Fruit fly (Drosophila melanogaster) whole organism, prepupa: Measurements from ENCODE around the gene CG17855.

Experiments
- Blimp-1 ChIP-seq: fragments of 200-800 bp; sonication (Bioruptor generic); optimal IDR thresholded peaks from 3 replicates; lab custom pipeline; 2017; ENCODE audit warnings: missing biosample characterization, missing genetic modification characterization, mild to moderate bottlenecking, moderate library complexity, missing genetic modification reagents
- CG10631 ChIP-seq: fragments of 200-800 bp; sonication (Bioruptor generic); optimal IDR thresholded peaks from 2 replicates; lab custom pipeline; 2016; ENCODE audit warnings: missing biosample characterization, missing genetic modification characterization
- CG10669 ChIP-seq: fragments of 200-800 bp; sonication (Bioruptor generic); optimal IDR thresholded peaks from 3 replicates; lab custom pipeline; 2018; ENCODE audit warnings: missing biosample characterization, mild to moderate bottlenecking, missing genetic modification characterization, moderate library complexity
- CG11762 ChIP-seq: fragments of 200-800 bp; sonication (Bioruptor generic); optimal IDR thresholded peaks from 3 replicates; lab custom pipeline; 2016; ENCODE audit warnings: missing biosample characterization, missing genetic modification characterization; ENCODE audit not compliant: insufficient read depth
- CG15336 ChIP-seq: fragments of 200-800 bp; sonication (Bioruptor generic); IDR thresholded peaks from 2 replicates; pipeline ENCODE4 v1.3.6; 2022; ENCODE audit warnings: missing biosample characterization, missing genetic modification characterization
- CG1621 ChIP-seq: fragments of 200-800 bp; sonication (Bioruptor generic); optimal IDR thresholded peaks from 3 replicates; lab custom pipeline; 2018; ENCODE audit warnings: missing biosample characterization, mild to moderate bottlenecking, missing genetic modification characterization
- CG16779 ChIP-seq: fragments of 200-800 bp; sonication (Bioruptor generic); optimal IDR thresholded peaks from 3 replicates; lab custom pipeline; 2017; ENCODE audit warnings: missing biosample characterization, mild to moderate bottlenecking, missing genetic modification characterization
- CG3032 ChIP-seq: fragments of 200-800 bp; optimal IDR thresholded peaks from 2 replicates; lab custom pipeline; 2019; ENCODE audit warnings: missing biosample characterization, mild to moderate bottlenecking, missing genetic modification characterization, moderate library complexity
- CG31627 ChIP-seq: fragments of 200-800 bp; sonication (Bioruptor generic); optimal IDR thresholded peaks from 3 replicates; lab custom pipeline; 2016; ENCODE audit warnings: missing biosample characterization, missing genetic modification characterization
- CG32006 ChIP-seq: fragments of 200-800 bp; sonication (Bioruptor generic); optimal IDR thresholded peaks from 3 replicates; lab custom pipeline; 2017; ENCODE audit warnings: missing biosample characterization, mild to moderate bottlenecking, missing genetic modification characterization
- CG3919 ChIP-seq: fragments of 200-800 bp; sonication (Bioruptor generic); optimal IDR thresholded peaks from 3 replicates; lab custom pipeline; 2016; ENCODE audit warnings: missing biosample characterization, missing genetic modification characterization
- CG6808 ChIP-seq: fragments of 200-800 bp; sonication (Bioruptor generic); optimal IDR thresholded peaks from 3 replicates; lab custom pipeline; 2017; ENCODE audit warnings: missing biosample characterization, missing genetic modification characterization, mild to moderate bottlenecking, moderate library complexity, missing genetic modification reagents
- CG6854 ChIP-seq: fragments of 200-800 bp; sonication (Bioruptor generic); optimal IDR thresholded peaks from 2 replicates; lab custom pipeline; 2017; ENCODE audit warnings: missing biosample characterization, mild to moderate bottlenecking, missing genetic modification characterization
- CG7368 ChIP-seq: fragments of 200-800 bp; sonication (Bioruptor generic); optimal IDR thresholded peaks from 3 replicates; lab custom pipeline; 2016; ENCODE audit warnings: missing biosample characterization, missing genetic modification characterization
- CG8319 ChIP-seq: fragments of 200-800 bp; sonication (Bioruptor generic); optimal IDR thresholded peaks from 3 replicates; lab custom pipeline; 2016; ENCODE audit warnings: missing biosample characterization, missing genetic modification characterization
- CG9139 ChIP-seq: fragments of 200-800 bp; sonication (Bioruptor generic); optimal IDR thresholded peaks from 3 replicates; lab custom pipeline; 2017; ENCODE audit warnings: missing biosample characterization, mild to moderate bottlenecking, missing genetic modification characterization
- Eip75B ChIP-seq: fragments of 200-800 bp; sonication (Bioruptor generic); optimal IDR thresholded peaks from 3 replicates; lab custom pipeline; 2016; ENCODE audit warnings: missing biosample characterization, missing genetic modification characterization
- Ets21C ChIP-seq: fragments of 200-800 bp; sonication (Bioruptor generic); optimal IDR thresholded peaks from 3 replicates; lab custom pipeline; 2016; ENCODE audit warnings: missing biosample characterization, missing genetic modification characterization
- Ets96B ChIP-seq: fragments of 200-800 bp; optimal IDR thresholded peaks from 2 replicates; lab custom pipeline; 2019; ENCODE audit warnings: missing biosample characterization, mild to moderate bottlenecking, missing genetic modification characterization, moderate library complexity
- Gug ChIP-seq: fragments of 200-800 bp; sonication (Bioruptor generic); IDR thresholded peaks from 2 replicates; pipeline ENCODE4 v1.3.6; 2022; ENCODE audit warnings: missing biosample characterization, missing genetic modification characterization
- Hr38 ChIP-seq: sonication (Bioruptor generic); optimal IDR thresholded peaks from 2 replicates; lab custom pipeline; 2016; ENCODE audit warnings: missing biosample characterization, missing genetic modification characterization
- Hr39 ChIP-seq: fragments of 200-800 bp; sonication (Bioruptor generic); optimal IDR thresholded peaks from 2 replicates; lab custom pipeline; 2016; ENCODE audit warnings: missing biosample characterization, missing genetic modification characterization
- Hr4 ChIP-seq: fragments of 200-800 bp; sonication (Bioruptor generic); optimal IDR thresholded peaks from 3 replicates; lab custom pipeline; 2016; ENCODE audit warnings: missing biosample characterization, missing genetic modification characterization
- Met ChIP-seq: fragments of 200-800 bp; sonication (Bioruptor generic); optimal IDR thresholded peaks from 3 replicates; lab custom pipeline; 2016; ENCODE audit warnings: missing biosample characterization, missing genetic modification characterization
- OdsH ChIP-seq: fragments of 200-800 bp; sonication (Bioruptor generic); optimal IDR thresholded peaks from 3 replicates; lab custom pipeline; 2016; ENCODE audit warnings: missing biosample characterization, missing genetic modification characterization
- Smox ChIP-seq: fragments of 200-800 bp; sonication (Bioruptor generic); optimal IDR thresholded peaks from 3 replicates; lab custom pipeline; 2016; ENCODE audit warnings: missing biosample characterization, missing genetic modification characterization
- Sox102F ChIP-seq: fragments of 200-800 bp; sonication (Bioruptor generic); optimal IDR thresholded peaks from 2 replicates; lab custom pipeline; 2016; ENCODE audit warnings: missing biosample characterization, mild to moderate bottlenecking, missing genetic modification characterization
- Sox14 ChIP-seq: fragments of 200-800 bp; sonication (Bioruptor generic); optimal IDR thresholded peaks from 3 replicates; lab custom pipeline; 2016; ENCODE audit warnings: missing biosample characterization, missing genetic modification characterization
- achi ChIP-seq: fragments of 200-800 bp; sonication (Bioruptor generic); optimal IDR thresholded peaks from 3 replicates; lab custom pipeline; 2016; ENCODE audit warnings: missing biosample characterization, missing genetic modification characterization
- acj6 ChIP-seq: fragments of 200-800 bp; sonication (Bioruptor generic); optimal IDR thresholded peaks from 3 replicates; lab custom pipeline; 2016; ENCODE audit warnings: missing biosample characterization, missing genetic modification characterization
- cyc ChIP-seq: fragments of 200-800 bp; sonication (Bioruptor generic); optimal IDR thresholded peaks from 3 replicates; lab custom pipeline; 2016; ENCODE audit warnings: missing biosample characterization, missing genetic modification characterization
- dsx ChIP-seq: fragments of 200-800 bp; optimal IDR thresholded peaks from 3 replicates; lab custom pipeline; 2019; ENCODE audit warnings: missing biosample characterization, mild to moderate bottlenecking, missing genetic modification characterization, moderate library complexity; ENCODE audit not compliant: poor library complexity, severe bottlenecking
- eg ChIP-seq: fragments of 200-800 bp; sonication (Bioruptor generic); IDR thresholded peaks from 3 replicates; pipeline ENCODE4 v1.3.6; 2022; ENCODE audit warnings: missing biosample characterization, missing genetic modification characterization
- esn ChIP-seq: fragments of 200-800 bp; sonication (Bioruptor generic); optimal IDR thresholded peaks from 2 replicates; lab custom pipeline; 2016; ENCODE audit warnings: missing biosample characterization, mild to moderate bottlenecking, missing genetic modification characterization, moderate library complexity
- fd59A ChIP-seq: fragments of 200-800 bp; sonication (Bioruptor generic); optimal IDR thresholded peaks from 2 replicates; lab custom pipeline; 2017; ENCODE audit warnings: missing biosample characterization, mild to moderate bottlenecking, missing genetic modification characterization, missing genetic modification reagents
- fd85E ChIP-seq: fragments of 200-800 bp; sonication (Bioruptor generic); optimal IDR thresholded peaks from 3 replicates; lab custom pipeline; 2016; ENCODE audit warnings: missing biosample characterization, missing genetic modification characterization
- fkh ChIP-seq: fragments of 200-800 bp; sonication (Bioruptor generic); optimal IDR thresholded peaks from 3 replicates; lab custom pipeline; 2017; ENCODE audit warnings: missing biosample characterization, mild to moderate bottlenecking, missing genetic modification characterization, moderate library complexity
- net ChIP-seq: fragments of 200-800 bp; sonication (Bioruptor generic); optimal IDR thresholded peaks from 3 replicates; lab custom pipeline; 2016; ENCODE audit warnings: missing biosample characterization, missing genetic modification characterization
- pdm3 ChIP-seq: fragments of 200-800 bp; sonication (Bioruptor generic); optimal IDR thresholded peaks from 3 replicates; lab custom pipeline; 2016; ENCODE audit warnings: missing biosample characterization, missing genetic modification characterization
- salr ChIP-seq, 2 experiments: fragments of 200-800 bp; sonication (Bioruptor generic); optimal IDR thresholded peaks; 3 replicates each; lab custom pipeline; 2016 to 2018; ENCODE audit warnings: missing biosample characterization in 2 of 2, missing genetic modification characterization in 2 of 2, mild to moderate bottlenecking in 1 of 2
- spab ChIP-seq: fragments of 200-800 bp; sonication (Bioruptor generic); optimal IDR thresholded peaks from 2 replicates; lab custom pipeline; 2017; ENCODE audit warnings: missing biosample characterization, mild to moderate bottlenecking, missing genetic modification characterization, missing genetic modification reagents
- ss ChIP-seq, 2 experiments: fragments of 200-800 bp; sonication (Bioruptor generic); optimal IDR thresholded peaks; 2 replicates in 1 of 2; 3 replicates in 1 of 2; lab custom pipeline; 2017 to 2018; ENCODE audit warnings: mild to moderate bottlenecking in 2 of 2, missing biosample characterization in 2 of 2, missing genetic modification characterization in 2 of 2, moderate library complexity in 1 of 2
- topi ChIP-seq: fragments of 200-800 bp; sonication (Bioruptor generic); optimal IDR thresholded peaks from 3 replicates; lab custom pipeline; 2016; ENCODE audit warnings: missing biosample characterization, missing genetic modification characterization
- vri ChIP-seq: fragments of 200-800 bp; sonication (Bioruptor generic); optimal IDR thresholded peaks from 3 replicates; lab custom pipeline; 2016; ENCODE audit warnings: missing biosample characterization, mild to moderate bottlenecking, missing genetic modification characterization

The CG17855 gene

dm6 chr2L:9564527-9564926, 24.2 kb downstream of the CG17855 start (continued):
- TF ChIP-seq Met (GFP tag; lab: Kevin White, UChicago) = peak; percentile 24
- no peak for TF ChIP-seq Hr39 (GFP tag; lab: Kevin White, UChicago)
- peak; percentile 2 for TF ChIP-seq cyc (GFP tag; lab: Kevin White, UChicago)
- TF ChIP-seq CG8319 (GFP tag; lab: Kevin White, UChicago) = no peak
- no peak for TF ChIP-seq CG31627 (GFP tag; lab: Kevin White, UChicago)
- no peak for TF ChIP-seq CG6854 (GFP tag; lab: Kevin White, UChicago)
- peak; percentile 31 for TF ChIP-seq net (GFP tag; lab: Kevin White, UChicago)
- no peak for TF ChIP-seq Sox102F (GFP tag; lab: Kevin White, UChicago)

- no peak for TF ChIP-seq spab (GFP tag; lab: Kevin White, UChicago)
- no peak for TF ChIP-seq vri (GFP tag; lab: Kevin White, UChicago)
- TF ChIP-seq topi (GFP tag; lab: Kevin White, UChicago) = no peak
- no peak for TF ChIP-seq CG8319 (GFP tag; lab: Kevin White, UChicago)
- no peak for TF ChIP-seq CG9139
- no peak for TF ChIP-seq esn
- TF ChIP-seq OdsH (GFP tag; lab: Kevin White, UChicago) = no peak
- no peak for TF ChIP-seq net (GFP tag; lab: Kevin White, UChicago)
- 0 out of 2 replicates have a peak, but pooled peaks have one; percentile 14 for TF ChIP-seq CG15336
- TF ChIP-seq CG7368 (GFP tag; lab: Kevin White, UChicago) = no peak
- peak; percentile 53; the same call in 2 of the 3 replicates for TF ChIP-seq eg (GFP tag; lab: Robert Waterston, UW)
Measured at dm6 chr2L:9565387-9565786, 25.1 kb downstream of the CG17855 start, which contains the start of gene CG46468. Gene CG46468 (minus strand): TSS chr2L:9565438.

dm6 chr2L:9566656-9567055, 26.3 kb downstream of the CG17855 start, which contains the start of gene jp:
Gene jp (minus strand): TSS chr2L:9566750.
- TF ChIP-seq fkh = no peak
- no peak for TF ChIP-seq CG31627 (GFP tag; lab: Kevin White, UChicago)
- TF ChIP-seq salr (GFP tag; optimal IDR thresholded peaks at IDR 0.05; lab: Kevin White, UChicago) = no peak
- no peak for TF ChIP-seq CG16779 (tag; lab: Kevin White, UChicago)
- no peak for TF ChIP-seq Ets96B (tag; lab: Kevin White, UChicago)
- no peak for TF ChIP-seq Gug (GFP tag; lab: Robert Waterston, UW)
- no peak for TF ChIP-seq Hr38 (GFP tag; lab: Kevin White, UChicago)
- TF ChIP-seq Sox14 (GFP tag; lab: Kevin White, UChicago) = no peak

dm6 chr2L:9567398-9567856, 27.1 kb downstream of the CG17855 start:
- TF ChIP-seq achi (GFP tag; lab: Kevin White, UChicago) (peak; percentile 84), Smox (peak; percentile 84), CG3032 (tag; lab: Kevin White, UChicago) (peak; percentile 37), Ets21C (GFP tag; lab: Kevin White, UChicago) (peak; percentile 18), vri (GFP tag; lab: Kevin White, UChicago) (peak; percentile 96), CG3919 (GFP tag; lab: Kevin White, UChicago) (peak; percentile 89), ss (GFP tag; optimal IDR thresholded peaks at IDR 0.05; lab: Kevin White, UChicago) (peak; percentile 33 to 75), CG8319 (GFP tag; lab: Kevin White, UChicago) (peak; percentile 70), fd85E (GFP tag; lab: Kevin White, UChicago) (peak; percentile 78), CG10631 (GFP tag; lab: Kevin White, UChicago) (peak; percentile 26), CG32006 (peak; percentile 63), Eip75B (GFP tag; lab: Kevin White, UChicago) (peak; percentile 68), CG6808 (GFP tag; lab: Kevin White, UChicago) (peak; percentile 67), salr (GFP tag; optimal IDR thresholded peaks at IDR 0.05; lab: Kevin White, UChicago) (peak; percentile 38 to 63), CG10669 (GFP tag; lab: Kevin White, UChicago) (peak; percentile 71), OdsH (GFP tag; lab: Kevin White, UChicago) (peak; percentile 83), Met (GFP tag; lab: Kevin White, UChicago) (peak; percentile 89), dsx (GFP tag; lab: Kevin White, UChicago) (peak; percentile 54), fd59A (GFP tag; lab: Kevin White, UChicago) (peak; percentile 39), CG1621 (peak; percentile 43), pdm3 (peak; percentile 83), CG7368 (GFP tag; lab: Kevin White, UChicago) (peak; percentile 85), Hr39 (GFP tag; lab: Kevin White, UChicago) (peak; percentile 57), CG11762 (GFP tag; lab: Kevin White, UChicago) (peak; percentile 77), acj6 (GFP tag; lab: Kevin White, UChicago) (peak; percentile 87), Blimp-1 (GFP tag; lab: Kevin White, UChicago) (peak; percentile 74), Hr4 (GFP tag; lab: Kevin White, UChicago) (peak; percentile 81)
